Fruit fly (Drosophila melanogaster) whole organism, embryonic: ENCODE measurements around the gene usp.

Experiments used
- Atf-2 ChIP-seq: fragments of 200-800 bp; sonication (Bioruptor generic); optimal IDR thresholded peaks from 2 replicates; lab custom pipeline; 2016; ENCODE audit warnings: missing biosample characterization, missing genetic modification characterization
- Bgb ChIP-seq: fragments of 200-800 bp; sonication (Bioruptor generic); IDR thresholded peaks from 2 replicates; pipeline ENCODE4 v1.3.6; 2022; ENCODE audit warnings: missing biosample characterization, missing genetic modification characterization; ENCODE audit not compliant: partially characterized antibody
- CG10366 ChIP-seq: fragments of 200-800 bp; sonication (Bioruptor generic); IDR thresholded peaks from 2 replicates; pipeline ENCODE4 v1.3.6; 2022; ENCODE audit warnings: missing biosample characterization, missing genetic modification characterization
- CG10543 ChIP-seq: fragments of 200-800 bp; sonication (Bioruptor generic); optimal IDR thresholded peaks from 3 replicates; lab custom pipeline; 2017; ENCODE audit warnings: missing biosample characterization, mild to moderate bottlenecking, missing genetic modification characterization, moderate library complexity
- CG11695 ChIP-seq: fragments of 200-800 bp; sonication (Bioruptor generic); IDR thresholded peaks from 3 replicates; pipeline ENCODE4 v1.3.6; 2022; ENCODE audit warnings: missing biosample characterization, missing genetic modification characterization
- CG12071 ChIP-seq: fragments of 200-800 bp; sonication (Bioruptor generic); optimal IDR thresholded peaks from 3 replicates; lab custom pipeline; 2018; ENCODE audit warnings: missing biosample characterization, mild to moderate bottlenecking, missing genetic modification characterization
- CG1233 ChIP-seq: fragments of 200-800 bp; sonication (Bioruptor generic); optimal IDR thresholded peaks from 4 replicates; lab custom pipeline; 2018; ENCODE audit warnings: missing biosample characterization, mild to moderate bottlenecking, missing genetic modification characterization
- CG13287 ChIP-seq: fragments of 200-800 bp; sonication (Bioruptor generic); IDR thresholded peaks from 2 replicates; pipeline ENCODE4 v1.3.6; 2022; ENCODE audit warnings: missing biosample characterization, missing genetic modification characterization; ENCODE audit not compliant: partially characterized antibody
- CG13296 ChIP-seq: fragments of 200-800 bp; sonication (Bioruptor generic); optimal IDR thresholded peaks from 3 replicates; lab custom pipeline; 2018; ENCODE audit warnings: missing biosample characterization, mild to moderate bottlenecking, missing genetic modification characterization
- CG14710 ChIP-seq: fragments of 200-800 bp; sonication (Bioruptor generic); optimal IDR thresholded peaks from 3 replicates; lab custom pipeline; 2019; ENCODE audit warnings: missing biosample characterization, mild to moderate bottlenecking, missing genetic modification characterization, moderate library complexity
- CG1602 ChIP-seq: fragments of 200-800 bp; sonication (Bioruptor generic); optimal IDR thresholded peaks from 3 replicates; lab custom pipeline; 2016; ENCODE audit warnings: missing biosample characterization, missing genetic modification characterization
- CG30020 ChIP-seq: fragments of 200-800 bp; optimal IDR thresholded peaks from 2 replicates; lab custom pipeline; 2019; ENCODE audit warnings: missing biosample characterization, mild to moderate bottlenecking, missing genetic modification characterization, moderate library complexity
- CG33213 ChIP-seq: fragments of 200-800 bp; sonication (Bioruptor generic); optimal IDR thresholded peaks from 3 replicates; lab custom pipeline; 2016; ENCODE audit warnings: missing biosample characterization, missing genetic modification characterization
- CG34376 ChIP-seq: fragments of 200-800 bp; sonication (Bioruptor generic); optimal IDR thresholded peaks from 2 replicates; lab custom pipeline; 2018; ENCODE audit warnings: missing biosample characterization, mild to moderate bottlenecking, missing genetic modification characterization
- CG6854 ChIP-seq: fragments of 200-800 bp; sonication (Bioruptor generic); optimal IDR thresholded peaks from 3 replicates; lab custom pipeline; 2017; ENCODE audit warnings: missing biosample characterization, mild to moderate bottlenecking, missing genetic modification characterization
- CG7745 ChIP-seq: fragments of 200-800 bp; sonication (Bioruptor generic); optimal IDR thresholded peaks from 2 replicates; lab custom pipeline; 2018; ENCODE audit warnings: missing biosample characterization, mild to moderate bottlenecking, missing genetic modification characterization, moderate library complexity
- CG7839 ChIP-seq: fragments of 200-800 bp; sonication (Bioruptor generic); optimal IDR thresholded peaks from 3 replicates; lab custom pipeline; 2018; ENCODE audit warnings: missing biosample characterization, mild to moderate bottlenecking, missing genetic modification characterization, moderate library complexity
- CG8765 ChIP-seq: fragments of 200-800 bp; sonication (Bioruptor generic); IDR thresholded peaks from 2 replicates; pipeline ENCODE4 v1.3.6; 2022; ENCODE audit warnings: missing biosample characterization, missing genetic modification characterization
- CG9727 ChIP-seq: fragments of 200-800 bp; sonication (Bioruptor generic); optimal IDR thresholded peaks from 3 replicates; lab custom pipeline; 2017; ENCODE audit warnings: missing biosample characterization, mild to moderate bottlenecking, missing genetic modification characterization
- CG9797 ChIP-seq: fragments of 200-800 bp; sonication (Bioruptor generic); optimal IDR thresholded peaks from 3 replicates; lab custom pipeline; 2018; ENCODE audit warnings: missing biosample characterization, mild to moderate bottlenecking, missing genetic modification characterization
- CTCF ChIP-seq: fragments of 200-800 bp; sonication (Bioruptor generic); optimal IDR thresholded peaks from 2 replicates; lab custom pipeline; 2017; ENCODE audit warnings: missing biosample characterization, mild to moderate bottlenecking, missing genetic modification characterization, moderate library complexity
- Ets65A ChIP-seq: fragments of 200-800 bp; sonication (Bioruptor generic); peaks from one replicate; lab custom pipeline; 2016; ENCODE audit warnings: missing biosample characterization, missing genetic modification characterization
- Meics ChIP-seq: fragments of 200-800 bp; sonication (Bioruptor generic); optimal IDR thresholded peaks from 2 replicates; lab custom pipeline; 2017; ENCODE audit warnings: missing biosample characterization, mild to moderate bottlenecking, missing genetic modification characterization
- NK7.1 ChIP-seq: fragments of 200-800 bp; sonication (Bioruptor generic); optimal IDR thresholded peaks from 3 replicates; lab custom pipeline; 2016; ENCODE audit warnings: missing biosample characterization, missing genetic modification characterization
- Nf-YC ChIP-seq: fragments of 200-800 bp; optimal IDR thresholded peaks from 3 replicates; lab custom pipeline; 2019; ENCODE audit warnings: missing biosample characterization, mild to moderate bottlenecking, missing genetic modification characterization, moderate library complexity
- Oaz ChIP-seq: fragments of 200-800 bp; sonication (Bioruptor generic); IDR thresholded peaks from 2 replicates; pipeline ENCODE4 v1.3.6; 2022; ENCODE audit warnings: missing biosample characterization, missing genetic modification characterization
- Stat92E ChIP-seq, 3 experiments: fragments of >200 bp in 2 of 3; fragments of 200-800 bp in 1 of 3; sonication (Bioruptor generic) in 1 of 3; optimal IDR thresholded peaks; 2 replicates each; lab custom pipeline; 2017 to 2019; ENCODE audit warnings: missing biosample characterization in 3 of 3, missing genetic modification characterization in 3 of 3, mild to moderate bottlenecking in 1 of 3, moderate library complexity in 1 of 3
- Taf1 ChIP-seq: fragments of 200-800 bp; sonication (Bioruptor generic); IDR thresholded peaks from 2 replicates; pipeline ENCODE4 v1.3.6; 2022; ENCODE audit warnings: missing biosample characterization, missing genetic modification characterization
- Trl ChIP-seq, 3 experiments: fragments of >200 bp in 2 of 3; fragments of 200-800 bp in 1 of 3; sonication (Bioruptor generic) in 1 of 3; optimal IDR thresholded peaks; 2 replicates in 1 of 3; 3 replicates in 2 of 3; lab custom pipeline; 2016 to 2017; ENCODE audit warnings: missing biosample characterization in 1 of 3, missing genetic modification characterization in 1 of 3
- al ChIP-seq: fragments of 200-800 bp; sonication (Bioruptor generic); IDR thresholded peaks from 2 replicates; pipeline ENCODE4 v1.3.6; 2022; ENCODE audit warnings: missing biosample characterization, missing genetic modification characterization
- ase ChIP-seq: fragments of 200-800 bp; sonication (Bioruptor generic); IDR thresholded peaks from 3 replicates; pipeline ENCODE4 v1.3.6; 2022; ENCODE audit warnings: missing biosample characterization, missing genetic modification characterization
- az2 ChIP-seq: fragments of 200-800 bp; sonication (Bioruptor generic); optimal IDR thresholded peaks from 3 replicates; lab custom pipeline; 2016; ENCODE audit warnings: missing biosample characterization, missing genetic modification characterization
- bowl ChIP-seq: fragments of 200-800 bp; sonication (Bioruptor generic); IDR thresholded peaks from 2 replicates; pipeline ENCODE4 v1.3.6; 2022; ENCODE audit warnings: missing biosample characterization, missing genetic modification characterization
- dimm ChIP-seq: fragments of 200-800 bp; sonication (Bioruptor generic); IDR thresholded peaks from 2 replicates; pipeline ENCODE4 v1.3.6; 2022; ENCODE audit warnings: missing biosample characterization, missing genetic modification characterization
- eyg ChIP-seq: fragments of 200-800 bp; sonication (Bioruptor generic); optimal IDR thresholded peaks from 3 replicates; lab custom pipeline; 2016; ENCODE audit warnings: missing biosample characterization, missing genetic modification characterization
- fd64A ChIP-seq: fragments of 200-800 bp; sonication (Bioruptor generic); optimal IDR thresholded peaks from 3 replicates; lab custom pipeline; 2018; ENCODE audit warnings: missing biosample characterization, mild to moderate bottlenecking, missing genetic modification characterization
- hb ChIP-seq: fragments of 200-800 bp; sonication (Bioruptor generic); IDR thresholded peaks from 3 replicates; pipeline ENCODE4 v1.3.6; 2022; ENCODE audit warnings: missing biosample characterization, missing genetic modification characterization; ENCODE audit not compliant: partially characterized antibody
- kah ChIP-seq: fragments of 200-800 bp; sonication (Bioruptor generic); optimal IDR thresholded peaks from 2 replicates; lab custom pipeline; 2018; ENCODE audit warnings: missing biosample characterization, mild to moderate bottlenecking, missing genetic modification characterization
- ken ChIP-seq: fragments of 200-800 bp; sonication (Bioruptor generic); IDR thresholded peaks from 3 replicates; pipeline ENCODE4 v1.3.6; 2022; ENCODE audit warnings: missing biosample characterization, missing genetic modification characterization
- odd ChIP-seq: fragments of 200-800 bp; sonication (Bioruptor generic); optimal IDR thresholded peaks from 2 replicates; lab custom pipeline; 2017; ENCODE audit warnings: missing biosample characterization, mild to moderate bottlenecking, missing genetic modification characterization
- phol ChIP-seq: fragments of 200-800 bp; sonication (Bioruptor generic); optimal IDR thresholded peaks from 3 replicates; lab custom pipeline; 2018; ENCODE audit warnings: missing biosample characterization, mild to moderate bottlenecking, missing genetic modification characterization, moderate library complexity
- pita ChIP-seq: fragments of 200-800 bp; sonication (Bioruptor generic); optimal IDR thresholded peaks from 2 replicates; lab custom pipeline; 2017; ENCODE audit warnings: missing biosample characterization, mild to moderate bottlenecking, missing genetic modification characterization
- psq ChIP-seq: fragments of 200-800 bp; sonication (Bioruptor generic); optimal IDR thresholded peaks from 2 replicates; lab custom pipeline; 2017; ENCODE audit warnings: missing biosample characterization, missing genetic modification characterization
- salm ChIP-seq: fragments of 200-800 bp; sonication (Bioruptor generic); optimal IDR thresholded peaks from 2 replicates; lab custom pipeline; 2018; ENCODE audit warnings: missing biosample characterization, mild to moderate bottlenecking, missing genetic modification characterization
- sim ChIP-seq: fragments of 200-800 bp; sonication (Bioruptor generic); IDR thresholded peaks from 2 replicates; pipeline ENCODE4 v1.3.6; 2022; ENCODE audit warnings: missing biosample characterization, missing genetic modification characterization
- slp2 ChIP-seq: fragments of 200-800 bp; sonication (Bioruptor generic); optimal IDR thresholded peaks from 2 replicates; lab custom pipeline; 2016; ENCODE audit warnings: missing biosample characterization, missing genetic modification characterization
- tgo ChIP-seq: fragments of 200-800 bp; sonication (Bioruptor generic); IDR thresholded peaks from 3 replicates; pipeline ENCODE4 v1.3.6; 2022; ENCODE audit warnings: missing biosample characterization, missing genetic modification characterization
- tio ChIP-seq: fragments of 200-800 bp; sonication (Bioruptor generic); optimal IDR thresholded peaks from 2 replicates; lab custom pipeline; 2017; ENCODE audit warnings: missing biosample characterization, missing genetic modification characterization, inconsistent platforms
- tll ChIP-seq, 2 experiments: fragments of 200-800 bp in 1 of 2; fragments of >200 bp in 1 of 2; sonication (Bioruptor generic) in 1 of 2; optimal IDR thresholded peaks; 2 replicates each; lab custom pipeline; 2017 to 2019; ENCODE audit warnings: missing biosample characterization in 2 of 2, missing genetic modification characterization in 2 of 2, mild to moderate bottlenecking in 1 of 2, moderate library complexity in 1 of 2
- zen2 ChIP-seq: fragments of 200-800 bp; sonication (Bioruptor generic); IDR thresholded peaks from 3 replicates; pipeline ENCODE4 v1.3.6; 2022; ENCODE audit warnings: missing biosample characterization, missing genetic modification characterization; ENCODE audit not compliant: partially characterized antibody

The usp gene

dm6 chrX:2083678-2084162 lies 41.6 kb upstream of the usp start:
- TF ChIP-seq CG6854 (GFP tag; lab: Kevin White, UChicago) = peak; percentile 28
- no peak for TF ChIP-seq Bgb
- peak; percentile 77 for TF ChIP-seq NK7.1 (GFP tag; lab: Kevin White, UChicago)
- TF ChIP-seq Stat92E (GFP tag; optimal IDR thresholded peaks at IDR 0.05; lab: Kevin White, UChicago) = peak in 1 of 3 experiments; percentile 51
- peak; percentile 40 for TF ChIP-seq psq (GFP tag; lab: Kevin White, UChicago)
- TF ChIP-seq bowl = peak; percentile 64
- peak; percentile 84 for TF ChIP-seq tgo (GFP tag; lab: Robert Waterston, UW)
- TF ChIP-seq dimm (GFP tag; lab: Robert Waterston, UW) = peak; percentile 55
- TF ChIP-seq tio (GFP tag; lab: Kevin White, UChicago) = peak; percentile 49
- peak; percentile 97 for TF ChIP-seq Ets65A (GFP tag; lab: Kevin White, UChicago)
- peak; percentile 87 for TF ChIP-seq CG10366 (GFP tag; lab: Robert Waterston, UW)
- TF ChIP-seq az2 (GFP tag; lab: Kevin White, UChicago) = peak; percentile 82
- peak; percentile 73 for TF ChIP-seq CG33213 (GFP tag; lab: Kevin White, UChicago)
- peak; percentile 69 for TF ChIP-seq phol (tag; lab: Kevin White, UChicago)
- peak; percentile 58 for TF ChIP-seq CG1233
- peak; percentile 18 for TF ChIP-seq CTCF (GFP tag; lab: Kevin White, UChicago)
- TF ChIP-seq eyg (GFP tag; lab: Kevin White, UChicago) = peak; percentile 79
- peak; percentile 68 for TF ChIP-seq Meics (GFP tag; lab: Kevin White, UChicago)
- TF ChIP-seq CG8765 (GFP tag; lab: Robert Waterston, UW) = peak; percentile 61; the same call in 1 of the 2 replicates
- TF ChIP-seq CG7839 = peak; percentile 82
- TF ChIP-seq pita (GFP tag; lab: Kevin White, UChicago) = no peak
- peak; percentile 50 for TF ChIP-seq CG10543
- peak; percentile 61 for TF ChIP-seq fd64A
- no peak for TF ChIP-seq CG34376 (GFP tag; lab: Kevin White, UChicago)
- peak; percentile 39 for TF ChIP-seq CG13287 (GFP tag; lab: Robert Waterston, UW)
- TF ChIP-seq CG14710 = peak; percentile 67
- TF ChIP-seq Nf-YC (tag; lab: Kevin White, UChicago) = peak; percentile 37
- peak; percentile 77 for TF ChIP-seq ase (GFP tag; lab: Robert Waterston, UW)
- TF ChIP-seq Atf-2 (GFP tag; lab: Kevin White, UChicago) = peak; percentile 79
- TF ChIP-seq odd (GFP tag; lab: Kevin White, UChicago) = peak; percentile 63
- TF ChIP-seq Taf1 (GFP tag; lab: Robert Waterston, UW) = no peak
- TF ChIP-seq tll (GFP tag; optimal IDR thresholded peaks at IDR 0.05; lab: Kevin White, UChicago) = no peak
- no peak for TF ChIP-seq hb (GFP tag; lab: Robert Waterston, UW)
- peak; percentile 70 for TF ChIP-seq slp2 (GFP tag; lab: Kevin White, UChicago)
- TF ChIP-seq kah (GFP tag; lab: Kevin White, UChicago) = peak; percentile 61
- peak; percentile 77 for TF ChIP-seq CG1602 (GFP tag; lab: Kevin White, UChicago)
- TF ChIP-seq CG30020 (tag; lab: Kevin White, UChicago) = no peak
- TF ChIP-seq CG9797 (GFP tag; lab: Kevin White, UChicago) = peak; percentile 21
- peak; percentile 77 for TF ChIP-seq CG9727 (GFP tag; lab: Kevin White, UChicago)
- peak; percentile 64 for TF ChIP-seq al
- TF ChIP-seq sim (GFP tag; lab: Robert Waterston, UW) = peak; percentile 46; the same call in 1 of the 2 replicates
- peak; percentile 76 for TF ChIP-seq salm (tag; lab: Kevin White, UChicago)
- TF ChIP-seq CG7745 = no peak
- peak; percentile 68; the same call in 1 of the 2 replicates for TF ChIP-seq Oaz (GFP tag; lab: Robert Waterston, UW)
- peak; percentile 89 for TF ChIP-seq ken
- peak; percentile 82 for TF ChIP-seq CG11695 (GFP tag; lab: Robert Waterston, UW)
- TF ChIP-seq CG13296 (GFP tag; lab: Kevin White, UChicago) = peak; percentile 55
- TF ChIP-seq Trl (optimal IDR thresholded peaks at IDR 0.05; lab: Kevin White, UChicago) = peak; percentile 84 to 97
- TF ChIP-seq Trl (GFP tag; optimal IDR thresholded peaks at IDR 0.05; lab: Kevin White, UChicago) = peak; percentile 83
- peak; percentile 54; the same call in 1 of the 3 replicates for TF ChIP-seq zen2 (GFP tag; lab: Robert Waterston, UW)
- peak; percentile 60 for TF ChIP-seq CG12071 (GFP tag; lab: Kevin White, UChicago)
